Worm (Caenorhabditis elegans): ENCODE results near the gene F13A2.4.

The F13A2.4 gene

DNA sequence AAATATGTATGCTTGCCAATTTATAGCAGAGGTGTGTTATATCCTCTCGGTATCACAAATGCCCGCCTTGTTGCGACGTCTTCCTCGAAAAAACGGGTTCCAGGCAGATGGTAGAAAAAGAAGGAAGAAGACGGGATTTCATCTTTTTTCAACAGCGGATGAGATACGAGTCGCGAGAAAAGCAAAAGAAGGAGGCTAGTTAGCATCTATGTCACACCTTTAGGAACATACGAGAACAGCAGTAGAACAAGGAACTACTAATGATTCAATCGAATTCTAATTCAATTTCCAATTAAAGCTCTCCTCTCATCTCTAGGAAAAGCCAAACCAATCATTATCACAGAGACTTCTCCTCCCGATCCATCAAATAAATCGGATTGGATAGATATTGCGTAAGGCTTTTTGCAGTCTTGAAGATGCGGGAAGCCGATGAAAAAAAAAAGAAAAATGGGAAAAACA is 14.6 kb upstream of the F13A2.4 start, which contains the start of gene grl-5:
Gene grl-5, minus strand, starts transcription at position 51 of the 459 bp plus-strand sequence.
- TF ChIP-seq hmbx-1 (tag; optimal IDR thresholded peaks at IDR 0.05) (no peak), B0310.2 (tag; optimal IDR thresholded peaks at IDR 0.05) (no peak), scrt-1 (GFP tag; IDR thresholded peaks at IDR 0.05) (no peak), ceh-36 (tag; optimal IDR thresholded peaks at IDR 0.05) (no peak), pes-1 (GFP tag; IDR thresholded peaks at IDR 0.05) (no peak), aly-1 (tag; optimal IDR thresholded peaks at IDR 0.05) (no peak), ceh-13 (GFP tag; optimal IDR thresholded peaks at IDR 0.05) (no peak), tbx-37 (GFP tag; conservative IDR thresholded peaks at IDR 0.05) (no peak), hmg-4 (GFP tag; optimal IDR thresholded peaks at IDR 0.05) (no peak), hnd-1 (tag; optimal IDR thresholded peaks at IDR 0.05) (no peak), ets-7 (tag; optimal IDR thresholded peaks at IDR 0.05) (no peak), flt-1 (GFP tag; IDR thresholded peaks at IDR 0.05) (no peak), F13C5.2 (tag; optimal IDR thresholded peaks at IDR 0.05) (no peak), ama-1 (optimal IDR thresholded peaks at IDR 0.05) (no peak), sea-1 (GFP tag; conservative IDR thresholded peaks at IDR 0.05) (no peak), tra-4 (tag; optimal IDR thresholded peaks at IDR 0.05) (no peak), tbx-11 (GFP tag; IDR thresholded peaks at IDR 0.05) (no peak)

DNA sequence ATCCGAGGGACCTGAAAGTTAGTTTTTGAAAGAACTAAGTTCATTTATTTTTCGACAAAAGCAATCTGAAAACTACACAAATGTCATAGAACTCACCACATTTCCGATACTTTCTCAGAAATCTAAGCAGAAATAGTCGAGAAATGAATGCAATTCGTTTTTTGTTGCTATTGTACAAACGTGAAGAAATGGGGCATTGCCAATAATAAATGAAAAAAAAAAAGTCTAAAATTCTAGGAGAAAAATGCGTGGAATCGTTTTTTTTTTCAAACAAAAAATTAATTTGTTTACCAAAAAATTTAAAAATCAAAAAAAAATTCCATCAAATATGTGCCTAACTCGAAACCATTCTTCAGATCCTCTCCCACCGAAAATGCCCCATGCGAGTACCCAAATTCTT is 11.7 kb upstream of the F13A2.4 start, which contains the start of gene Y47D7A.17:
Gene Y47D7A.17, minus strand, starts transcription at position 101 of the 400 bp plus-strand sequence.
- TF ChIP-seq ama-1 (optimal IDR thresholded peaks at IDR 0.05) (no peak), ets-7 (tag; optimal IDR thresholded peaks at IDR 0.05) (no peak), tbx-37 (GFP tag; conservative IDR thresholded peaks at IDR 0.05) (no peak), ceh-13 (GFP tag; optimal IDR thresholded peaks at IDR 0.05) (no peak), ceh-36 (tag; optimal IDR thresholded peaks at IDR 0.05) (no peak), tra-4 (tag; optimal IDR thresholded peaks at IDR 0.05) (no peak), scrt-1 (GFP tag; IDR thresholded peaks at IDR 0.05) (no peak), hnd-1 (tag; optimal IDR thresholded peaks at IDR 0.05) (no peak), hmg-4 (GFP tag; optimal IDR thresholded peaks at IDR 0.05) (no peak), hmbx-1 (tag; optimal IDR thresholded peaks at IDR 0.05) (no peak), pes-1 (GFP tag; IDR thresholded peaks at IDR 0.05) (no peak), F13C5.2 (tag; optimal IDR thresholded peaks at IDR 0.05) (no peak), tbx-11 (GFP tag; IDR thresholded peaks at IDR 0.05) (no peak)

DNA sequence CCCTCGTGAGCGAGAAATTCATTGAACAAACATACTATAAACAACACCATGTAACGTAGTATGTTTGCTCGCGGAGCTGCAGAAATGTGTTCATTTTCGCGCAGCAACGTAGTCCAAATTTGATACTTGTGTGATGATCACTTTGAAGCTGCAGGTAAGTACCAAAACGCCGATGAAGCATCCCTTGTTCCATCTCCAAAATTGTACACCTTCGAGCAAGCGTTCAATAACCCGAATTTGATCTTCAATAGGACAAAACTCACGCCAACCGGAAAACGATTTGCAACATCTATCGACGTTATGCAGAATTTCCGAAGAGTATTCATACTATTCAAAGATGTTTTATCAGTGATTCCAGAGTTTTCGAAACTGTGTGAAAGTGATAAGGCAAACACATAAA is 10.6 kb upstream of the F13A2.4 start, which contains the start of gene Y47D7A.3:
Gene Y47D7A.3, plus strand, starts transcription at position 301 of the 400 bp plus-strand sequence.
- no peak for TF ChIP-seq aly-1 (tag; optimal IDR thresholded peaks at IDR 0.05)
- no peak for TF ChIP-seq ceh-36 (tag; optimal IDR thresholded peaks at IDR 0.05)
- TF ChIP-seq B0310.2 (tag; optimal IDR thresholded peaks at IDR 0.05), result no peak
- no peak for TF ChIP-seq sea-1 (GFP tag; conservative IDR thresholded peaks at IDR 0.05)
- TF ChIP-seq F13C5.2 (tag; optimal IDR thresholded peaks at IDR 0.05), result no peak
- TF ChIP-seq tbx-37 (GFP tag; conservative IDR thresholded peaks at IDR 0.05), result no peak
- TF ChIP-seq hmbx-1 (tag; optimal IDR thresholded peaks at IDR 0.05), result no peak
- no peak for TF ChIP-seq pes-1 (GFP tag; IDR thresholded peaks at IDR 0.05)
- no peak for TF ChIP-seq ceh-13 (GFP tag; optimal IDR thresholded peaks at IDR 0.05)
- TF ChIP-seq ets-7 (tag; optimal IDR thresholded peaks at IDR 0.05), result no peak
- no peak for TF ChIP-seq ama-1 (optimal IDR thresholded peaks at IDR 0.05)
- no peak for TF ChIP-seq hmg-4 (GFP tag; optimal IDR thresholded peaks at IDR 0.05)
- no peak for TF ChIP-seq tra-4 (tag; optimal IDR thresholded peaks at IDR 0.05)
- no peak for TF ChIP-seq scrt-1 (GFP tag; IDR thresholded peaks at IDR 0.05)
- TF ChIP-seq hnd-1 (tag; optimal IDR thresholded peaks at IDR 0.05), result no peak

DNA sequence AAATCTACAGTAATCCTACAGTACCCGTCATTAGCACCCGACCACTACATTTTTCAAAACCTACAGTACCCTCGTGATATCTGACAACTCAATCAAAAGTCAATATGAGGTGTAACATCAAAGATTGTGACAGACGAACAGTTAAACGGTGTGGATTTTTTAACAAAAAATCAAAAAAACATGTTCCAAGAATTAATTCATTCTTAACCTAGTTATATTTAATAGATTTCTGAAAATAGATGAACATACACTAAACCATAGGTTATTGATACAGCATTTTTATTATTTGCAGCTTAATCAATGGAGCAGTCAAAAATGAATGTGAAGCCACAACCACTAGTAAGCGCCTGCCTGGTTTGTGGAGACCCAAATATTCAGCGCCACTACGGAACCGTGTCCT is 7.5 kb upstream of the F13A2.4 start, which contains the start of gene nhr-118:
Gene nhr-118, plus strand, starts transcription at position 301 of the 400 bp plus-strand sequence.
- no peak for TF ChIP-seq hnd-1 (tag; optimal IDR thresholded peaks at IDR 0.05)
- TF ChIP-seq hmbx-1 (tag; optimal IDR thresholded peaks at IDR 0.05), result no peak
- no peak for TF ChIP-seq sea-1 (GFP tag; conservative IDR thresholded peaks at IDR 0.05)
- TF ChIP-seq tra-4 (tag; optimal IDR thresholded peaks at IDR 0.05), result no peak
- TF ChIP-seq flt-1 (GFP tag; IDR thresholded peaks at IDR 0.05), result no peak
- no peak for TF ChIP-seq hmg-4 (GFP tag; optimal IDR thresholded peaks at IDR 0.05)
- no peak for TF ChIP-seq ceh-13 (GFP tag; optimal IDR thresholded peaks at IDR 0.05)
- no peak for TF ChIP-seq aly-1 (tag; optimal IDR thresholded peaks at IDR 0.05)
- TF ChIP-seq ama-1 (optimal IDR thresholded peaks at IDR 0.05), result no peak
- TF ChIP-seq pes-1 (GFP tag; IDR thresholded peaks at IDR 0.05), result no peak
- no peak for TF ChIP-seq ceh-36 (tag; optimal IDR thresholded peaks at IDR 0.05)
- TF ChIP-seq F13C5.2 (tag; optimal IDR thresholded peaks at IDR 0.05), result no peak
- TF ChIP-seq ets-7 (tag; optimal IDR thresholded peaks at IDR 0.05), result no peak
- no peak for TF ChIP-seq scrt-1 (GFP tag; IDR thresholded peaks at IDR 0.05)
- TF ChIP-seq tbx-11 (GFP tag; IDR thresholded peaks at IDR 0.05), result no peak
- no peak for TF ChIP-seq tbx-37 (GFP tag; conservative IDR thresholded peaks at IDR 0.05)
- TF ChIP-seq B0310.2 (tag; optimal IDR thresholded peaks at IDR 0.05), result no peak

DNA sequence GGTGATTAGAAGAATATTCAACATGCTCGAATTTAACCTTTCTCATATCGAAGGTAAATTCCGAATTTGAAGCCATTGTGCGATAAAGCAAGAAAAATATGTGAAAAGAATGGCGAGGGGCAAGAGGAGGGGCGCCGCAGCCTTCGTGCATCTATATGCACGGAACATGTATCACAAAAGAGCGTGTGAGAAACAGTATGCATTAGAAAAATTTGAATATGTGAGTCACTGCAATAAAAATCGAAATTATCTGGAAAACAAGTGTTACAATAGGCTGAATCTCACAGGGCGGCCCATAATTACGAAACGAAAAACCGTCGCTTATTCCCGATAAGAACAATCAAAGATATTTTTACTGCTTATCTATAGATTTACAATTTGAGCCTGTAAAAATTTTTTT is 1.8 kb upstream of the F13A2.4 start, which contains the start of gene F13A2.5:
Gene F13A2.5, minus strand, starts transcription at position 101 of the 400 bp plus-strand sequence.
- TF ChIP-seq ama-1 (optimal IDR thresholded peaks at IDR 0.05) (no peak), ceh-13 (GFP tag; optimal IDR thresholded peaks at IDR 0.05) (no peak), ets-7 (tag; optimal IDR thresholded peaks at IDR 0.05) (no peak), F13C5.2 (tag; optimal IDR thresholded peaks at IDR 0.05) (no peak), hmg-4 (GFP tag; optimal IDR thresholded peaks at IDR 0.05) (no peak), hmbx-1 (tag; optimal IDR thresholded peaks at IDR 0.05) (no peak), hnd-1 (tag; optimal IDR thresholded peaks at IDR 0.05) (no peak), ceh-36 (tag; optimal IDR thresholded peaks at IDR 0.05) (no peak)

DNA sequence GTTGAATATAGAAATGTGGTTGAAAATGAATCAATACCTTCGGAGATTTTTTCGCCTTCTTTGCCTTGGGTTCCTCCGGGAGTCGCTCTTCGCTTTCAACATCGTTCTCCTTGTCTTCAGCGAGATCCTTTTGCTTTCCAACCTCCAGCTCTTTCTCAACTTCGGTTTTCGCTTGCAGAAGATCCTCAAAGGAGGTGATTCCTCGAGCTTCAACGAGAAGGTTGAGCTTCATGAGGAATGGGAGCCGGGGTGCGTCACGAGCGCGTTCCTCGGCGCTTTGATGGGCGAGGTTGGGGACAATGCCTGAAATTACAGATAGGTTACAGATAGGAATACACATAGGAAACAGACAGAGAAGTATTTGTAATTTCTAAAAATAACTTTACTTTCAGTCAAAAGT is 1.1 kb downstream of the F13A2.4 start:
- TF ChIP-seq scrt-1 (GFP tag; IDR thresholded peaks at IDR 0.05) (no peak), hmbx-1 (tag; optimal IDR thresholded peaks at IDR 0.05) (no peak), B0310.2 (tag; optimal IDR thresholded peaks at IDR 0.05) (no peak), tbx-37 (GFP tag; conservative IDR thresholded peaks at IDR 0.05) (no peak), ceh-36 (tag; optimal IDR thresholded peaks at IDR 0.05) (no peak), F13C5.2 (tag; optimal IDR thresholded peaks at IDR 0.05) (no peak), flt-1 (GFP tag; IDR thresholded peaks at IDR 0.05) (no peak), tbx-11 (GFP tag; IDR thresholded peaks at IDR 0.05) (no peak), ceh-13 (GFP tag; optimal IDR thresholded peaks at IDR 0.05) (no peak), ama-1 (optimal IDR thresholded peaks at IDR 0.05) (no peak), tra-4 (tag; optimal IDR thresholded peaks at IDR 0.05) (no peak), hmg-4 (GFP tag; optimal IDR thresholded peaks at IDR 0.05) (no peak)

DNA sequence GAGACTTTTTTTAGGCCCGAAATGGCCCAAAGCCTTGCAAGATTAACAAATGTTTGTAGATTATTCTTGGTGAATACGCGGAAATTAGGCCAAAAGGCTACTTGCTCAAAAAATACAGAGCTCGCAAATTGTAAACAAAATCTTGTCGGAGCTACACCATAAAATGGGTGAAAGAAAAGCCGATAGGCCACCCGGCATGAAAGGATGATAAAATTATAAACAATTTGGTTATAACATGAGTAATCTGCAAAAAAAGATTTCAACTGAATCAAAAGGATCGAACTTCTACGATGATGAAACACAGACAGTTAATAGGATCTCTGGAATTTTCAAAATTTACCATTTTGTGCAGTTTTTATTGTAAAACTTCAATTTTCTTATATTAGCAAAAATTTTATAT is 1.9 kb downstream of the F13A2.4 start:
- no peak for TF ChIP-seq tra-4 (tag; optimal IDR thresholded peaks at IDR 0.05)
